Fruit fly (Drosophila melanogaster) whole organism, embryonic: ENCODE measurements around the gene CG9920.

Source experiments
- Aef1 ChIP-seq: fragments of 200-800 bp; sonication (Bioruptor generic); IDR thresholded peaks from 3 replicates; pipeline ENCODE4 v1.3.6; 2022; ENCODE audit warnings: missing biosample characterization, missing genetic modification characterization
- Bdp1 ChIP-seq: fragments of 200-800 bp; sonication (Bioruptor generic); optimal IDR thresholded peaks from 3 replicates; lab custom pipeline; 2016; ENCODE audit warnings: missing biosample characterization, missing genetic modification characterization
- CG10431 ChIP-seq: fragments of 200-800 bp; sonication (Bioruptor generic); optimal IDR thresholded peaks from 3 replicates; lab custom pipeline; 2018; ENCODE audit warnings: missing biosample characterization, mild to moderate bottlenecking, missing genetic modification characterization
- CG10565 ChIP-seq: fragments of 200-800 bp; sonication (Bioruptor generic); optimal IDR thresholded peaks from 3 replicates; lab custom pipeline; 2016; ENCODE audit warnings: missing biosample characterization, mild to moderate bottlenecking, missing genetic modification characterization
- CG11093 ChIP-seq: fragments of 200-800 bp; sonication (Bioruptor generic); IDR thresholded peaks from 3 replicates; pipeline ENCODE4 v1.3.6; 2022; ENCODE audit warnings: missing biosample characterization, missing genetic modification characterization
- CG11560 ChIP-seq: fragments of 200-800 bp; sonication (Bioruptor generic); IDR thresholded peaks from 3 replicates; pipeline ENCODE4 v1.3.6; 2022; ENCODE audit warnings: missing biosample characterization, missing genetic modification characterization
- CG1603 ChIP-seq: fragments of 200-800 bp; sonication (Bioruptor generic); optimal IDR thresholded peaks from 2 replicates; lab custom pipeline; 2019; ENCODE audit warnings: missing biosample characterization, mild to moderate bottlenecking, missing genetic modification characterization, moderate library complexity
- CG17328 ChIP-seq: fragments of 200-800 bp; sonication (Bioruptor generic); IDR thresholded peaks from 2 replicates; pipeline ENCODE4 v1.3.6; 2022; ENCODE audit warnings: missing biosample characterization, missing genetic modification characterization
- CG17361 ChIP-seq: fragments of 200-800 bp; sonication (Bioruptor generic); IDR thresholded peaks from 3 replicates; pipeline ENCODE4 v1.3.6; 2022; ENCODE audit warnings: missing biosample characterization, missing genetic modification characterization
- CG17829 ChIP-seq: fragments of 200-800 bp; optimal IDR thresholded peaks from 2 replicates; lab custom pipeline; 2019; ENCODE audit warnings: missing biosample characterization, mild to moderate bottlenecking, missing genetic modification characterization, moderate library complexity
- CG1832 ChIP-seq: fragments of 200-800 bp; sonication (Bioruptor generic); optimal IDR thresholded peaks from 2 replicates; lab custom pipeline; 2017; ENCODE audit warnings: missing biosample characterization, mild to moderate bottlenecking, missing genetic modification characterization, inconsistent platforms
- CG18599 ChIP-seq: fragments of 200-800 bp; sonication (Bioruptor generic); optimal IDR thresholded peaks from 3 replicates; lab custom pipeline; 2017; ENCODE audit warnings: missing biosample characterization, missing genetic modification characterization, mild to moderate bottlenecking, moderate library complexity, missing genetic modification reagents
- CG2116 ChIP-seq: fragments of 200-800 bp; sonication (Bioruptor generic); optimal IDR thresholded peaks from 3 replicates; lab custom pipeline; 2018; ENCODE audit warnings: missing biosample characterization, mild to moderate bottlenecking, missing genetic modification characterization
- CG3163 ChIP-seq: fragments of 200-800 bp; sonication (Bioruptor generic); optimal IDR thresholded peaks from 3 replicates; lab custom pipeline; 2016; ENCODE audit warnings: missing biosample characterization, missing genetic modification characterization
- CG3726 ChIP-seq: fragments of 200-800 bp; sonication (Bioruptor generic); IDR thresholded peaks from 3 replicates; pipeline ENCODE4, ENCODE4 v1.3.6; 2022; ENCODE audit warnings: missing biosample characterization, missing genetic modification characterization
- CG5953 ChIP-seq: fragments of 200-800 bp; sonication (Bioruptor generic); IDR thresholded peaks from 2 replicates; pipeline ENCODE4 v1.3.6; 2022; ENCODE audit warnings: missing biosample characterization, missing genetic modification characterization
- CG6683 ChIP-seq: fragments of 200-800 bp; sonication (Bioruptor generic); optimal IDR thresholded peaks from 2 replicates; lab custom pipeline; 2017; ENCODE audit warnings: missing biosample characterization, mild to moderate bottlenecking, missing genetic modification characterization, missing genetic modification reagents
- CG8924 ChIP-seq: fragments of 200-800 bp; optimal IDR thresholded peaks from 3 replicates; lab custom pipeline; 2019; ENCODE audit warnings: missing biosample characterization, mild to moderate bottlenecking, missing genetic modification characterization, moderate library complexity
- CG9215 ChIP-seq: fragments of 200-800 bp; sonication (Bioruptor generic); IDR thresholded peaks from 2 replicates; pipeline ENCODE4 v1.3.6; 2022; ENCODE audit warnings: missing biosample characterization, missing genetic modification characterization
- CG9797 ChIP-seq: fragments of 200-800 bp; sonication (Bioruptor generic); optimal IDR thresholded peaks from 3 replicates; lab custom pipeline; 2018; ENCODE audit warnings: missing biosample characterization, mild to moderate bottlenecking, missing genetic modification characterization
- Fer1 ChIP-seq: fragments of 200-800 bp; sonication (Bioruptor generic); optimal IDR thresholded peaks from 2 replicates; lab custom pipeline; 2017; ENCODE audit warnings: missing biosample characterization, mild to moderate bottlenecking, missing genetic modification characterization
- Mad ChIP-seq: fragments of 200-800 bp; sonication (Bioruptor generic); optimal IDR thresholded peaks from 2 replicates; lab custom pipeline; 2016; ENCODE audit warnings: missing biosample characterization, missing genetic modification characterization
- Sox102F ChIP-seq: fragments of 200-800 bp; sonication (Bioruptor generic); optimal IDR thresholded peaks from 2 replicates; lab custom pipeline; 2018; ENCODE audit warnings: missing biosample characterization, mild to moderate bottlenecking, missing genetic modification characterization, moderate library complexity
- Sry-δ ChIP-seq: fragments of 200-800 bp; sonication (Bioruptor generic); optimal IDR thresholded peaks from 2 replicates; lab custom pipeline; 2016; ENCODE audit warnings: missing biosample characterization, missing genetic modification characterization
- abd-A ChIP-seq: fragments of 200-800 bp; sonication (Bioruptor generic); optimal IDR thresholded peaks from 3 replicates; lab custom pipeline; 2019; ENCODE audit warnings: missing biosample characterization, mild to moderate bottlenecking, missing genetic modification characterization, moderate library complexity
- ac ChIP-seq: fragments of 200-800 bp; sonication (Bioruptor generic); optimal IDR thresholded peaks from 3 replicates; lab custom pipeline; 2017; ENCODE audit warnings: missing biosample characterization, mild to moderate bottlenecking, missing genetic modification characterization
- cas ChIP-seq: fragments of 200-800 bp; sonication (Bioruptor generic); IDR thresholded peaks from 2 replicates; pipeline ENCODE4 v1.3.6; 2022; ENCODE audit warnings: missing biosample characterization, missing genetic modification characterization
- caup ChIP-seq: fragments of 200-800 bp; sonication (Bioruptor generic); optimal IDR thresholded peaks from 3 replicates; lab custom pipeline; 2017; ENCODE audit warnings: missing biosample characterization, mild to moderate bottlenecking, missing genetic modification characterization, moderate library complexity; ENCODE audit not compliant: severe bottlenecking
- cg ChIP-seq: fragments of 200-800 bp; sonication (Bioruptor generic); optimal IDR thresholded peaks from 3 replicates; lab custom pipeline; 2019; ENCODE audit warnings: missing biosample characterization, mild to moderate bottlenecking, missing genetic modification characterization, moderate library complexity
- ci ChIP-seq: fragments of 200-800 bp; sonication (Bioruptor generic); IDR thresholded peaks from 3 replicates; pipeline ENCODE4 v1.3.6; 2022; ENCODE audit warnings: missing biosample characterization, missing genetic modification characterization
- dan ChIP-seq: fragments of 200-800 bp; sonication (Bioruptor generic); IDR thresholded peaks from 2 replicates; pipeline ENCODE4 v1.3.6; 2022; ENCODE audit warnings: missing biosample characterization, missing genetic modification characterization
- danr ChIP-seq: fragments of 200-800 bp; sonication (Bioruptor generic); IDR thresholded peaks from 2 replicates; pipeline ENCODE4 v1.3.6; 2022; ENCODE audit warnings: missing biosample characterization, missing genetic modification characterization
- en ChIP-seq: fragments of 200-800 bp; sonication (Bioruptor generic); optimal IDR thresholded peaks from 2 replicates; lab custom pipeline; 2016; ENCODE audit warnings: missing biosample characterization, missing genetic modification characterization
- ftz-f1 ChIP-seq: fragments of 200-800 bp; sonication (Bioruptor generic); optimal IDR thresholded peaks from 2 replicates; lab custom pipeline; 2016; ENCODE audit warnings: missing biosample characterization, missing genetic modification characterization
- gro ChIP-seq: fragments of 200-800 bp; sonication (Bioruptor generic); optimal IDR thresholded peaks from 2 replicates; lab custom pipeline; 2016; ENCODE audit warnings: missing biosample characterization, missing genetic modification characterization
- gsb ChIP-seq: fragments of 200-800 bp; sonication (Bioruptor generic); IDR thresholded peaks from 2 replicates; pipeline ENCODE4 v1.3.6; 2022; ENCODE audit warnings: missing biosample characterization, missing genetic modification characterization
- hth ChIP-seq: fragments of >200 bp; optimal IDR thresholded peaks from 2 replicates; lab custom pipeline; 2017; ENCODE audit warnings: inconsistent platforms
- jing ChIP-seq: fragments of 200-800 bp; sonication (Bioruptor generic); optimal IDR thresholded peaks from 2 replicates; lab custom pipeline; 2018; ENCODE audit warnings: missing biosample characterization, mild to moderate bottlenecking, missing genetic modification characterization
- lmd ChIP-seq: fragments of 200-800 bp; sonication (Bioruptor generic); IDR thresholded peaks from 2 replicates; pipeline ENCODE4 v1.3.6; 2022; ENCODE audit warnings: missing biosample characterization, missing genetic modification characterization
- nerfin-2 ChIP-seq: fragments of 200-800 bp; sonication (Bioruptor generic); IDR thresholded peaks from 2 replicates; pipeline ENCODE4 v1.3.6; 2022; ENCODE audit warnings: missing biosample characterization, missing genetic modification characterization; ENCODE audit not compliant: partially characterized antibody
- nom ChIP-seq: fragments of 200-800 bp; sonication (Bioruptor generic); optimal IDR thresholded peaks from 2 replicates; lab custom pipeline; 2017; ENCODE audit warnings: missing biosample characterization, missing genetic modification characterization, mild to moderate bottlenecking, moderate library complexity, missing genetic modification reagents
- pfk ChIP-seq: fragments of 200-800 bp; sonication (Bioruptor generic); optimal IDR thresholded peaks from 2 replicates; lab custom pipeline; 2018; ENCODE audit warnings: missing biosample characterization, mild to moderate bottlenecking, missing genetic modification characterization, moderate library complexity
- ranshi ChIP-seq: fragments of 200-800 bp; sonication (Bioruptor generic); IDR thresholded peaks from 2 replicates; pipeline ENCODE4 v1.3.6; 2022; ENCODE audit warnings: missing biosample characterization, missing genetic modification characterization
- sisA ChIP-seq: fragments of 200-800 bp; sonication (Bioruptor generic); IDR thresholded peaks from 2 replicates; pipeline ENCODE4 v1.3.6; 2022; ENCODE audit warnings: missing biosample characterization, missing genetic modification characterization
- tna ChIP-seq: fragments of 200-800 bp; sonication (Bioruptor generic); IDR thresholded peaks from 2 replicates; pipeline ENCODE4 v1.3.6; 2022; ENCODE audit warnings: missing biosample characterization, missing genetic modification characterization; ENCODE audit not compliant: partially characterized antibody
- usp ChIP-seq: fragments of >200 bp; optimal IDR thresholded peaks from 2 replicates; lab custom pipeline; 2017; ENCODE audit warnings: missing biosample characterization, missing genetic modification characterization
- z ChIP-seq: fragments of 200-800 bp; sonication (Bioruptor generic); IDR thresholded peaks from 3 replicates; pipeline ENCODE4 v1.3.6; 2022; ENCODE audit warnings: missing biosample characterization, missing genetic modification characterization
- zen2 ChIP-seq: fragments of 200-800 bp; sonication (Bioruptor generic); IDR thresholded peaks from 3 replicates; pipeline ENCODE4 v1.3.6; 2022; ENCODE audit warnings: missing biosample characterization, missing genetic modification characterization; ENCODE audit not compliant: partially characterized antibody

CG9920 gene

dm6 chr3R:14109145-14109544 is 11.3 kb upstream of the CG9920 start, which contains the start of gene Or88a:
Or88a (plus strand) TSS chr3R:14109445.
- TF ChIP-seq CG10431 (GFP tag; lab: Kevin White, UChicago) (no peak), CG2116 (GFP tag; lab: Kevin White, UChicago) (no peak), CG9797 (no peak), Bdp1 (GFP tag; lab: Kevin White, UChicago) (no peak), ranshi (no peak), gro (GFP tag; lab: Kevin White, UChicago) (no peak), danr (GFP tag; lab: Robert Waterston, UW) (no peak), CG10565 (GFP tag; lab: Kevin White, UChicago) (no peak)

dm6 chr3R:14108158-14108921 is 10.5 kb upstream of the CG9920 start, which contains the start of gene CG12402:
CG12402 (minus strand) TSS chr3R:14108321.
- TF ChIP-seq Sox102F (peak; percentile 90), ftz-f1 (peak; percentile 99), Sry-δ (GFP tag; lab: Kevin White, UChicago) (peak; percentile 3), caup (GFP tag; lab: Kevin White, UChicago) (peak; percentile 80), lmd (peak; percentile 85), zen2 (GFP tag; lab: Robert Waterston, UW) (peak; percentile 42; the same call in 2 of the 3 replicates), tna (GFP tag; lab: Robert Waterston, UW) (peak; percentile 17; the same call in 1 of the 2 replicates), hth (lab: Kevin White, UChicago) (no peak), abd-A (tag; lab: Kevin White, UChicago) (peak; percentile 98), CG10565 (GFP tag; lab: Kevin White, UChicago) (peak; percentile 29), CG8924 (tag; lab: Kevin White, UChicago) (peak; percentile 86), CG18599 (peak; percentile 88), CG17361 (peak; percentile 89), CG3726 (GFP tag; lab: Robert Waterston, UW) (peak; percentile 81; the same call in 2 of the 3 replicates), usp (no peak), CG1603 (tag; lab: Kevin White, UChicago) (peak; percentile 79), ci (peak; percentile 96), nerfin-2 (GFP tag; lab: Robert Waterston, UW) (no peak), CG1832 (GFP tag; lab: Kevin White, UChicago) (no peak), en (GFP tag; lab: Kevin White, UChicago) (peak; percentile 26), jing (GFP tag; lab: Kevin White, UChicago) (peak; percentile 56), cg (GFP tag; lab: Kevin White, UChicago) (peak; percentile 84), Aef1 (GFP tag; lab: Robert Waterston, UW) (peak; percentile 84), cas (peak; percentile 69; the same call in 1 of the 2 replicates), CG17328 (peak; percentile 92), CG6683 (GFP tag; lab: Kevin White, UChicago) (peak; percentile 69), nom (GFP tag; lab: Kevin White, UChicago) (no peak), z (GFP tag; lab: Robert Waterston, UW) (peak; percentile 62; the same call in 2 of the 3 replicates), Mad (GFP tag; lab: Kevin White, UChicago) (peak; percentile 74), CG17829 (tag; lab: Kevin White, UChicago) (peak; percentile 91), dan (GFP tag; lab: Robert Waterston, UW) (no peak), gsb (GFP tag; lab: Robert Waterston, UW) (peak; percentile 81), CG9215 (peak; percentile 33; the same call in 1 of the 2 replicates), CG11093 (GFP tag; lab: Robert Waterston, UW) (peak; percentile 76; the same call in 2 of the 3 replicates), Fer1 (peak; percentile 87), pfk (GFP tag; lab: Kevin White, UChicago) (no peak), CG11560 (tag; lab: Robert Waterston, UW) (no peak), ac (GFP tag; lab: Kevin White, UChicago) (peak; percentile 8), sisA (peak; percentile 83), CG3163 (GFP tag; lab: Kevin White, UChicago) (peak; percentile 55), CG5953 (peak; percentile 87)
